Fruit fly (Drosophila melanogaster) whole organism, wandering third instar larva: ENCODE results near the gene Hexim.

Experiments
- Abd-B ChIP-seq: fragments of >200 bp; optimal IDR thresholded peaks from 2 replicates; lab custom pipeline; 2017; ENCODE audit warnings: missing biosample characterization, missing genetic modification characterization
- CG32264 ChIP-seq: fragments of 200-800 bp; sonication (Bioruptor generic); optimal IDR thresholded peaks from 2 replicates; lab custom pipeline; 2016; ENCODE audit warnings: missing biosample characterization, missing genetic modification characterization
- CG9705 ChIP-seq: fragments of 200-800 bp; sonication (Bioruptor generic); optimal IDR thresholded peaks from 2 replicates; lab custom pipeline; 2018; ENCODE audit warnings: missing biosample characterization, mild to moderate bottlenecking, missing genetic modification characterization
- CrebA ChIP-seq: fragments of 200-800 bp; sonication (Bioruptor generic); optimal IDR thresholded peaks from 2 replicates; lab custom pipeline; 2016; ENCODE audit warnings: missing biosample characterization, mild to moderate bottlenecking, missing genetic modification characterization, borderline replicate concordance
- Dfd ChIP-seq: fragments of >200 bp; optimal IDR thresholded peaks from 2 replicates; lab custom pipeline; 2017; ENCODE audit warnings: missing biosample characterization, missing genetic modification characterization
- Dif ChIP-seq: fragments of 200-275, 200-300 bp; sonication (Bioruptor generic); optimal IDR thresholded peaks from 2 replicates; lab custom pipeline; 2018; ENCODE audit warnings: missing biosample characterization, missing genetic modification characterization; ENCODE audit not compliant: partially characterized antibody
- GATAd ChIP-seq: sonication (Bioruptor generic); optimal IDR thresholded peaks from 2 replicates; lab custom pipeline; 2016; ENCODE audit warnings: missing biosample characterization, missing genetic modification characterization
- HLH106 ChIP-seq: fragments of 200-800 bp; optimal IDR thresholded peaks from 3 replicates; lab custom pipeline; 2019; ENCODE audit warnings: missing biosample characterization, mild to moderate bottlenecking, missing genetic modification characterization, moderate library complexity
- Hnf4 ChIP-seq: fragments of 200-800 bp; sonication (Bioruptor generic); optimal IDR thresholded peaks from 2 replicates; lab custom pipeline; 2016; ENCODE audit warnings: missing biosample characterization, mild to moderate bottlenecking, missing genetic modification characterization
- Hr78 ChIP-seq: fragments of >200 bp; optimal IDR thresholded peaks from 2 replicates; lab custom pipeline; 2017; ENCODE audit warnings: missing biosample characterization, missing genetic modification characterization
- Hr83 ChIP-seq: fragments of 200-300 bp; sonication (Bioruptor generic); optimal IDR thresholded peaks from 2 replicates; lab custom pipeline; 2016; ENCODE audit warnings: missing biosample characterization, mild to moderate bottlenecking, missing genetic modification characterization, moderate library complexity; ENCODE audit not compliant: poor library complexity, severe bottlenecking
- Jra ChIP-seq: sonication (Bioruptor generic); optimal IDR thresholded peaks from 2 replicates; lab custom pipeline; 2016; ENCODE audit warnings: missing biosample characterization, missing genetic modification characterization
- Myc ChIP-seq: fragments of >200 bp; optimal IDR thresholded peaks from 2 replicates; lab custom pipeline; 2017
- N ChIP-seq: fragments of >200 bp; optimal IDR thresholded peaks from 2 replicates; lab custom pipeline; 2018; ENCODE audit warnings: missing biosample characterization, missing external identifiers, missing genetic modification characterization
- OdsH ChIP-seq: fragments of 200-800 bp; sonication (Bioruptor generic); optimal IDR thresholded peaks from 2 replicates; lab custom pipeline; 2016; ENCODE audit warnings: missing biosample characterization, mild to moderate bottlenecking, missing genetic modification characterization
- Rel ChIP-seq, 2 experiments: fragments of 200-800 bp; sonication (Bioruptor generic) in 1 of 2; optimal IDR thresholded peaks; 2 replicates in 1 of 2; 3 replicates in 1 of 2; lab custom pipeline; 2016 to 2019; ENCODE audit warnings: mild to moderate bottlenecking in 2 of 2, missing biosample characterization in 2 of 2, missing genetic modification characterization in 2 of 2, moderate library complexity in 1 of 2
- Sp1 ChIP-seq: fragments of 200-800 bp; sonication (Bioruptor generic); optimal IDR thresholded peaks from 3 replicates; lab custom pipeline; 2019; ENCODE audit warnings: missing biosample characterization, mild to moderate bottlenecking, missing genetic modification characterization, moderate library complexity
- Vsx2 ChIP-seq: fragments of 200-300, 225-300 bp; sonication (Bioruptor generic); optimal IDR thresholded peaks from 2 replicates; lab custom pipeline; 2018; ENCODE audit warnings: missing biosample characterization, missing genetic modification characterization; ENCODE audit not compliant: partially characterized antibody
- br ChIP-seq: fragments of 200-800 bp; sonication (Bioruptor generic); optimal IDR thresholded peaks from 2 replicates; lab custom pipeline; 2016; ENCODE audit warnings: missing biosample characterization, missing genetic modification characterization
- brk ChIP-seq: fragments of 200-800 bp; sonication (Bioruptor generic); optimal IDR thresholded peaks from 2 replicates; lab custom pipeline; 2016; ENCODE audit warnings: missing biosample characterization, mild to moderate bottlenecking, missing genetic modification characterization
- dl ChIP-seq, 2 experiments: fragments of 175-275, 200-275 bp in 1 of 2; fragments of 200-275 bp in 1 of 2; sonication (Bioruptor generic); optimal IDR thresholded peaks; lab custom pipeline; 2018; ENCODE audit warnings: mild to moderate bottlenecking in 2 of 2, missing biosample characterization in 2 of 2, missing genetic modification characterization in 2 of 2, moderate library complexity in 2 of 2; ENCODE audit not compliant: partially characterized antibody in 2 of 2, insufficient read depth in 1 of 2
- dmrt93B ChIP-seq: fragments of 200-800 bp; sonication (Bioruptor generic); optimal IDR thresholded peaks from 2 replicates; lab custom pipeline; 2018; ENCODE audit warnings: missing biosample characterization, mild to moderate bottlenecking, missing genetic modification characterization
- dsf ChIP-seq: sonication (Bioruptor generic); optimal IDR thresholded peaks from 2 replicates; lab custom pipeline; 2016; ENCODE audit warnings: missing biosample characterization, missing genetic modification characterization, borderline replicate concordance
- ey ChIP-seq: fragments of 200-800 bp; sonication (Bioruptor generic); optimal IDR thresholded peaks from 2 replicates; lab custom pipeline; 2016; ENCODE audit warnings: missing biosample characterization, missing genetic modification characterization
- foxo ChIP-seq, 2 experiments: fragments of 200-800 bp; sonication (Bioruptor generic); optimal IDR thresholded peaks; 2 replicates in 1 of 2; 3 replicates in 1 of 2; lab custom pipeline; 2016 to 2017; ENCODE audit warnings: missing biosample characterization in 2 of 2, missing genetic modification characterization in 2 of 2
- fru ChIP-seq: fragments of 200-800 bp; sonication (Bioruptor generic); optimal IDR thresholded peaks from 3 replicates; lab custom pipeline; 2016; ENCODE audit warnings: missing biosample characterization, mild to moderate bottlenecking, missing genetic modification characterization
- h ChIP-seq: fragments of 200-800 bp; sonication (Bioruptor generic); optimal IDR thresholded peaks from 3 replicates; lab custom pipeline; 2016; ENCODE audit warnings: missing biosample characterization, mild to moderate bottlenecking, missing genetic modification characterization
- jim ChIP-seq: fragments of 175-275, 200-325 bp; sonication (Bioruptor generic); optimal IDR thresholded peaks from 2 replicates; lab custom pipeline; 2016; ENCODE audit warnings: missing biosample characterization, mild to moderate bottlenecking, missing genetic modification characterization
- lola ChIP-seq: fragments of >200 bp; optimal IDR thresholded peaks from 2 replicates; lab custom pipeline; 2017; ENCODE audit warnings: missing biosample characterization, missing genetic modification characterization
- pan ChIP-seq: fragments of >200 bp; optimal IDR thresholded peaks from 2 replicates; lab custom pipeline; 2017
- psq ChIP-seq: fragments of 200-800 bp; sonication (Bioruptor generic); optimal IDR thresholded peaks from 3 replicates; lab custom pipeline; 2017; ENCODE audit warnings: missing biosample characterization, mild to moderate bottlenecking, missing genetic modification characterization, moderate library complexity
- rgr ChIP-seq: fragments of 200-800 bp; sonication (Bioruptor generic); optimal IDR thresholded peaks from 3 replicates; lab custom pipeline; 2016; ENCODE audit warnings: missing biosample characterization, mild to moderate bottlenecking, missing genetic modification characterization
- sage ChIP-seq: fragments of 200-800 bp; sonication (Bioruptor generic); optimal IDR thresholded peaks from 2 replicates; lab custom pipeline; 2016; ENCODE audit warnings: missing biosample characterization, mild to moderate bottlenecking, missing genetic modification characterization
- sv ChIP-seq: fragments of 200-800 bp; sonication (Bioruptor generic); optimal IDR thresholded peaks from 3 replicates; lab custom pipeline; 2016; ENCODE audit warnings: missing biosample characterization, missing genetic modification characterization
- tai ChIP-seq: sonication (Bioruptor generic); optimal IDR thresholded peaks from 2 replicates; lab custom pipeline; 2016; ENCODE audit warnings: missing biosample characterization, missing genetic modification characterization
- usp ChIP-seq: fragments of >200 bp; optimal IDR thresholded peaks from 2 replicates; lab custom pipeline; 2017; ENCODE audit warnings: missing biosample characterization, missing genetic modification characterization
- woc ChIP-seq: sonication (Bioruptor generic); optimal IDR thresholded peaks from 2 replicates; lab custom pipeline; 2016; ENCODE audit warnings: missing biosample characterization, mild to moderate bottlenecking, missing genetic modification characterization

Gene Hexim

DNA sequence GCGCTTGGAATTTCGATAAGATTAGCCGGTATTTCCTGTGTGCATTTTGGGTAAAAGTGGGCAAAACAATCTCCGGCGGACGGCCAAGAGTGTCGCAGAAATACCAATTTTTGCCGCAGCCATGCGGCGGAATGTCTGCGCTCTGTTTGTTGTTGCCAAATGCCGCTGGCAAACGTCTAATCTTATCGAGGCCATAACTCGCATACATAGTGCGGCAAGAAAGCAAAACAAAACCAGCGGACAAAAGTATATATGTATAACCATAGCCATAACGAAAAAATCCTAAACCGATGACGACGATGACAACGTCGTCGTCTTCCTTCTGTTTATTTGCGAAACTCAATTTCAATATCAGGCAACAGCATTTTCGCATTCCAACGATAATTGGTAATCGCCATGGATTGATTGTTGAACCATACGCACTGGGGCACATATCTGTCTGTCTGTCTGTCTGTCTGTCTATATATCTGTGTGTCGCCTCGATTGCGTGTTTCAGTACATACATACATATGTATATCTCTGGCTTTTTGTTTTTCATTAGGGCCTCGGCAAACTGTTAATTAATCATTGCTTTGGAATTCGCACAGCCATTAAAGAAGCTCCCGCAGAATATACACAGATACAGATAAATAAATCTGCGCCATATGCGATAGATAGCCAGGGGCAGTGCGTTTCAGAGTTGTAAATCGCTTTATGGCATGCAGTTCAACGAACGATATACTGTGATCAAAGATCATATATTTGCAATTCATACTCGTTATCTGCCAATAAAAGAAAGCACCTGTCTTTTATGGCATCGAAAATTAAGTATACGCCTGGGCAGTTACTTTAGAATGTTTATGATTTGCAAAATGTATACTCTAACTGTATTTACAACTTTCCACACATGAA is 44.3 kb downstream of the Hexim start:
- no peak for TF ChIP-seq tai (GFP tag; lab: Kevin White, UChicago)
- TF ChIP-seq h (GFP tag; lab: Kevin White, UChicago): peak; percentile 7
- TF ChIP-seq dl (GFP tag; optimal IDR thresholded peaks at IDR 0.05; lab: Kevin White, UChicago; ENCODE audit: insufficient read depth in 1 of 2, partially characterized antibody in 2 of 2): no peak
- no peak for TF ChIP-seq brk (GFP tag; lab: Kevin White, UChicago)
- no peak for TF ChIP-seq Hr83 (GFP tag; lab: Kevin White, UChicago)
- TF ChIP-seq Jra (GFP tag; lab: Kevin White, UChicago): no peak
- TF ChIP-seq jim: no peak
- no peak for TF ChIP-seq Rel (GFP tag; optimal IDR thresholded peaks at IDR 0.05; lab: Kevin White, UChicago)
- TF ChIP-seq Rel (tag; optimal IDR thresholded peaks at IDR 0.05; lab: Kevin White, UChicago): peak; percentile 20
- peak; percentile 32 for TF ChIP-seq Sp1

DNA sequence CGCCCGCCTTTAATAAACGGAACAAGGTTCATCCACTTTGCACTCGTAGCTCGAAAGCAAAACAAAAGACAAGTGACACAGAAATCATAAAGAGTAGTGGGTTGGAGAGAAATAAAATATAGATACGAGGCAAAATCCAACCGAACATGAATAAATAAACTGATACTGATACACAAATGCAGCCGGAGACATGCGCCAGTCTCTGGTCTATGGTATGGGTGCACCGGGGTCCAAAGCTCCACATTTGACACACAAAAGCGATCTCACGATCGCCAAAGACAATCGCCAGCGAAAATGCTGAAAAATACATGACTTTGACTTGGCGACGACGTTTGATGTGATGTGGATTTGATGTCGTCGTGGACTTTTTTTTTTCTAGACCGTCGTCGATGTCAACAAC is 46.0 kb downstream of the Hexim start:
- no peak for TF ChIP-seq foxo (GFP tag; optimal IDR thresholded peaks at IDR 0.05; lab: Kevin White, UChicago)
- TF ChIP-seq Jra (GFP tag; lab: Kevin White, UChicago): no peak
- TF ChIP-seq Dfd (GFP tag; lab: Kevin White, UChicago): no peak
- no peak for TF ChIP-seq CG9705 (GFP tag; lab: Kevin White, UChicago)
- TF ChIP-seq Rel (GFP tag; optimal IDR thresholded peaks at IDR 0.05; lab: Kevin White, UChicago): no peak
- TF ChIP-seq Rel (tag; optimal IDR thresholded peaks at IDR 0.05; lab: Kevin White, UChicago): peak; percentile 10

DNA sequence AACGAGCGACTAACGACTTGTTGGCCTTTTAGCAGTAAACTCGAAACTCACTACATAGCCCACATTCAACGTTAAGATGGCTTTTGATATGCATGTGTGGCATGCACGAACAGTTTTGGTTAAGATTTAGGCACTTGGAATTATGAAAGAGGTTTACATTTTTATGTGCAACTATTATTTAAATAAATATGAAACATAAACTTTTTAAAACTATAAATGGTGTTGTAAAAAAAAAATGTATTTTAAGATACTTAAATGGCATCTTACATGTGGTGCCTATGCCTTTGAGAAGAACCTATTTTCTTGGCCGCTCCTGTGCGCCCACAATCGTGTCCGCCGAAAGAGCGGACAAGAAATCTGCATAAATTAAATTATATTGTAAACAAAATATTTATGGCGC is 47.1 kb downstream of the Hexim start:
- TF ChIP-seq Sp1 (no peak), tai (GFP tag; lab: Kevin White, UChicago) (no peak), CG9705 (GFP tag; lab: Kevin White, UChicago) (no peak), rgr (GFP tag; lab: Kevin White, UChicago) (no peak), foxo (GFP tag; optimal IDR thresholded peaks at IDR 0.05; lab: Kevin White, UChicago) (no peak), Dfd (GFP tag; lab: Kevin White, UChicago) (no peak), ey (GFP tag; lab: Kevin White, UChicago) (no peak), pan (no peak), sage (GFP tag; lab: Kevin White, UChicago) (no peak), Hnf4 (GFP tag; lab: Kevin White, UChicago) (no peak)
- TF ChIP-seq, all 38 proteins: peak for 0

DNA sequence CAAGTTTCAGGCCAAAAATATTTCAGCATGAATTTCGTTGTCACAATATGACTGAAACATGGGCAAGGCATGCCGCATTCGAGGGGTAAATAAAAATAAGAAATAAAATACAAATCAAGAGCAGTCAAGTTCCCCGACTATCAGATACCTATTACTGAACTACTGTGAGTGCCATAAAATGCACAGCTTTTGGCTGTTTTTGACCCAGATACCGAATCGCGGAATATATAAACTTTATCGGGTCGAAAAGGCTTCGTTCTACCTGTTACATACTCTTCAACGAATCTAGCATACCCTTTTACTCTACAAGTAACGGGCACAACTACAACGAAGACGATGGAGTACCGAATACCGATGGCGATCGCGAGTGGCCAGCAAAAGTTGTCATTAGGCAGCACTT is 47.6 kb downstream of the Hexim start:
- TF ChIP-seq tai (GFP tag; lab: Kevin White, UChicago) (no peak), Hr83 (GFP tag; lab: Kevin White, UChicago) (no peak), dmrt93B (peak; percentile 9), foxo (GFP tag; optimal IDR thresholded peaks at IDR 0.05; lab: Kevin White, UChicago) (peak in 1 of 2 experiments; percentile 50), lola (GFP tag; lab: Kevin White, UChicago) (no peak), jim (no peak), Dfd (GFP tag; lab: Kevin White, UChicago) (no peak), Hr78 (GFP tag; lab: Kevin White, UChicago) (no peak), GATAd (no peak), h (GFP tag; lab: Kevin White, UChicago) (peak; percentile 53), usp (GFP tag; lab: Kevin White, UChicago) (no peak), CG32264 (GFP tag; lab: Kevin White, UChicago) (no peak), Rel (GFP tag; optimal IDR thresholded peaks at IDR 0.05; lab: Kevin White, UChicago) (no peak), Rel (tag; optimal IDR thresholded peaks at IDR 0.05; lab: Kevin White, UChicago) (no peak), CrebA (GFP tag; lab: Kevin White, UChicago) (no peak), pan (no peak), br (GFP tag; lab: Kevin White, UChicago) (peak; percentile 50), psq (GFP tag; lab: Kevin White, UChicago) (peak; percentile 18), HLH106 (tag; lab: Kevin White, UChicago) (peak; percentile 56), Vsx2 (GFP tag; lab: Kevin White, UChicago) (no peak), Dif (GFP tag; lab: Kevin White, UChicago) (no peak), Jra (GFP tag; lab: Kevin White, UChicago) (no peak), N (GFP tag; lab: Kevin White, UChicago) (no peak), sage (GFP tag; lab: Kevin White, UChicago) (no peak), ey (GFP tag; lab: Kevin White, UChicago) (peak; percentile 33), woc (GFP tag; lab: Kevin White, UChicago) (peak; percentile 48), Myc (lab: Kevin White, UChicago) (no peak), dsf (GFP tag; lab: Kevin White, UChicago) (no peak), rgr (GFP tag; lab: Kevin White, UChicago) (peak; percentile 42), brk (GFP tag; lab: Kevin White, UChicago) (no peak), fru (peak; percentile 61), OdsH (GFP tag; lab: Kevin White, UChicago) (peak; percentile 35), Sp1 (peak; percentile 26), Hnf4 (GFP tag; lab: Kevin White, UChicago) (no peak), dl (GFP tag; optimal IDR thresholded peaks at IDR 0.05; lab: Kevin White, UChicago; ENCODE audit: insufficient read depth in 1 of 2, partially characterized antibody in 2 of 2) (no peak), sv (peak; percentile 52), CG9705 (GFP tag; lab: Kevin White, UChicago) (no peak), Abd-B (GFP tag; lab: Kevin White, UChicago) (no peak)
